Fruit fly (Drosophila melanogaster) whole organism, prepupa: ENCODE results near the gene MstProx.

Experiments used
- Blimp-1 ChIP-seq: fragments of 200-800 bp; sonication (Bioruptor generic); optimal IDR thresholded peaks from 3 replicates; lab custom pipeline; 2017; ENCODE audit warnings: missing biosample characterization, missing genetic modification characterization, mild to moderate bottlenecking, moderate library complexity, missing genetic modification reagents
- CG10631 ChIP-seq: fragments of 200-800 bp; sonication (Bioruptor generic); optimal IDR thresholded peaks from 2 replicates; lab custom pipeline; 2016; ENCODE audit warnings: missing biosample characterization, missing genetic modification characterization
- CG11762 ChIP-seq: fragments of 200-800 bp; sonication (Bioruptor generic); optimal IDR thresholded peaks from 3 replicates; lab custom pipeline; 2016; ENCODE audit warnings: missing biosample characterization, missing genetic modification characterization; ENCODE audit not compliant: insufficient read depth
- CG1621 ChIP-seq: fragments of 200-800 bp; sonication (Bioruptor generic); optimal IDR thresholded peaks from 3 replicates; lab custom pipeline; 2018; ENCODE audit warnings: missing biosample characterization, mild to moderate bottlenecking, missing genetic modification characterization
- CG3032 ChIP-seq: fragments of 200-800 bp; optimal IDR thresholded peaks from 2 replicates; lab custom pipeline; 2019; ENCODE audit warnings: missing biosample characterization, mild to moderate bottlenecking, missing genetic modification characterization, moderate library complexity
- CG31627 ChIP-seq: fragments of 200-800 bp; sonication (Bioruptor generic); optimal IDR thresholded peaks from 3 replicates; lab custom pipeline; 2016; ENCODE audit warnings: missing biosample characterization, missing genetic modification characterization
- CG32006 ChIP-seq: fragments of 200-800 bp; sonication (Bioruptor generic); optimal IDR thresholded peaks from 3 replicates; lab custom pipeline; 2017; ENCODE audit warnings: missing biosample characterization, mild to moderate bottlenecking, missing genetic modification characterization
- CG3919 ChIP-seq: fragments of 200-800 bp; sonication (Bioruptor generic); optimal IDR thresholded peaks from 3 replicates; lab custom pipeline; 2016; ENCODE audit warnings: missing biosample characterization, missing genetic modification characterization
- CG4318 ChIP-seq: fragments of 200-800 bp; sonication (Bioruptor generic); optimal IDR thresholded peaks from 3 replicates; lab custom pipeline; 2017; ENCODE audit warnings: missing biosample characterization, mild to moderate bottlenecking, missing genetic modification characterization
- CG6163 ChIP-seq: fragments of 200-800 bp; sonication (Bioruptor generic); IDR thresholded peaks from 3 replicates; pipeline ENCODE4 v1.3.6; 2022; ENCODE audit warnings: missing biosample characterization, missing genetic modification characterization
- CG6276 ChIP-seq: fragments of 200-800 bp; sonication (Bioruptor generic); optimal IDR thresholded peaks from 2 replicates; lab custom pipeline; 2017; ENCODE audit warnings: missing biosample characterization, mild to moderate bottlenecking, missing genetic modification characterization
- CG6792 ChIP-seq: fragments of 200-800 bp; sonication (Bioruptor generic); optimal IDR thresholded peaks from 3 replicates; lab custom pipeline; 2016; ENCODE audit warnings: missing biosample characterization, missing genetic modification characterization
- CG6808 ChIP-seq: fragments of 200-800 bp; sonication (Bioruptor generic); optimal IDR thresholded peaks from 3 replicates; lab custom pipeline; 2017; ENCODE audit warnings: missing biosample characterization, missing genetic modification characterization, mild to moderate bottlenecking, moderate library complexity, missing genetic modification reagents
- CG6854 ChIP-seq: fragments of 200-800 bp; sonication (Bioruptor generic); optimal IDR thresholded peaks from 2 replicates; lab custom pipeline; 2017; ENCODE audit warnings: missing biosample characterization, mild to moderate bottlenecking, missing genetic modification characterization
- CG7368 ChIP-seq: fragments of 200-800 bp; sonication (Bioruptor generic); optimal IDR thresholded peaks from 3 replicates; lab custom pipeline; 2016; ENCODE audit warnings: missing biosample characterization, missing genetic modification characterization
- CG8119 ChIP-seq: fragments of 200-800 bp; sonication (Bioruptor generic); IDR thresholded peaks from 3 replicates; pipeline ENCODE4 v1.3.6; 2022; ENCODE audit warnings: missing biosample characterization, missing genetic modification characterization
- CG9139 ChIP-seq: fragments of 200-800 bp; sonication (Bioruptor generic); optimal IDR thresholded peaks from 3 replicates; lab custom pipeline; 2017; ENCODE audit warnings: missing biosample characterization, mild to moderate bottlenecking, missing genetic modification characterization
- Eip75B ChIP-seq: fragments of 200-800 bp; sonication (Bioruptor generic); optimal IDR thresholded peaks from 3 replicates; lab custom pipeline; 2016; ENCODE audit warnings: missing biosample characterization, missing genetic modification characterization
- Eip78C ChIP-seq: fragments of 200-800 bp; sonication (Bioruptor generic); peaks from one replicate; lab custom pipeline; 2016; ENCODE audit warnings: missing biosample characterization, missing genetic modification characterization
- Eip93F ChIP-seq: fragments of 200-800 bp; sonication (Bioruptor generic); optimal IDR thresholded peaks from 2 replicates; lab custom pipeline; 2016; ENCODE audit warnings: missing biosample characterization, mild to moderate bottlenecking, missing genetic modification characterization
- Ets21C ChIP-seq: fragments of 200-800 bp; sonication (Bioruptor generic); optimal IDR thresholded peaks from 3 replicates; lab custom pipeline; 2016; ENCODE audit warnings: missing biosample characterization, missing genetic modification characterization
- Ets96B ChIP-seq: fragments of 200-800 bp; optimal IDR thresholded peaks from 2 replicates; lab custom pipeline; 2019; ENCODE audit warnings: missing biosample characterization, mild to moderate bottlenecking, missing genetic modification characterization, moderate library complexity
- Gug ChIP-seq: fragments of 200-800 bp; sonication (Bioruptor generic); IDR thresholded peaks from 2 replicates; pipeline ENCODE4 v1.3.6; 2022; ENCODE audit warnings: missing biosample characterization, missing genetic modification characterization
- Hr4 ChIP-seq: fragments of 200-800 bp; sonication (Bioruptor generic); optimal IDR thresholded peaks from 3 replicates; lab custom pipeline; 2016; ENCODE audit warnings: missing biosample characterization, missing genetic modification characterization
- Lpt ChIP-seq: fragments of 200-800 bp; sonication (Bioruptor generic); optimal IDR thresholded peaks from 3 replicates; lab custom pipeline; 2016; ENCODE audit warnings: missing biosample characterization, missing genetic modification characterization
- Met ChIP-seq: fragments of 200-800 bp; sonication (Bioruptor generic); optimal IDR thresholded peaks from 3 replicates; lab custom pipeline; 2016; ENCODE audit warnings: missing biosample characterization, missing genetic modification characterization
- OdsH ChIP-seq: fragments of 200-800 bp; sonication (Bioruptor generic); optimal IDR thresholded peaks from 3 replicates; lab custom pipeline; 2016; ENCODE audit warnings: missing biosample characterization, missing genetic modification characterization
- Sox102F ChIP-seq: fragments of 200-800 bp; sonication (Bioruptor generic); optimal IDR thresholded peaks from 2 replicates; lab custom pipeline; 2016; ENCODE audit warnings: missing biosample characterization, mild to moderate bottlenecking, missing genetic modification characterization
- Sox14 ChIP-seq: fragments of 200-800 bp; sonication (Bioruptor generic); optimal IDR thresholded peaks from 3 replicates; lab custom pipeline; 2016; ENCODE audit warnings: missing biosample characterization, missing genetic modification characterization
- Sox15 ChIP-seq: fragments of 200-800 bp; sonication (Bioruptor generic); optimal IDR thresholded peaks from 3 replicates; lab custom pipeline; 2016; ENCODE audit warnings: missing biosample characterization, missing genetic modification characterization
- achi ChIP-seq: fragments of 200-800 bp; sonication (Bioruptor generic); optimal IDR thresholded peaks from 3 replicates; lab custom pipeline; 2016; ENCODE audit warnings: missing biosample characterization, missing genetic modification characterization
- cyc ChIP-seq: fragments of 200-800 bp; sonication (Bioruptor generic); optimal IDR thresholded peaks from 3 replicates; lab custom pipeline; 2016; ENCODE audit warnings: missing biosample characterization, missing genetic modification characterization
- dac ChIP-seq: fragments of 200-800 bp; sonication (Bioruptor generic); optimal IDR thresholded peaks from 2 replicates; lab custom pipeline; 2017; ENCODE audit warnings: missing biosample characterization, mild to moderate bottlenecking, missing genetic modification characterization
- dsx ChIP-seq: fragments of 200-800 bp; optimal IDR thresholded peaks from 3 replicates; lab custom pipeline; 2019; ENCODE audit warnings: missing biosample characterization, mild to moderate bottlenecking, missing genetic modification characterization, moderate library complexity; ENCODE audit not compliant: poor library complexity, severe bottlenecking
- eg ChIP-seq: fragments of 200-800 bp; sonication (Bioruptor generic); IDR thresholded peaks from 3 replicates; pipeline ENCODE4 v1.3.6; 2022; ENCODE audit warnings: missing biosample characterization, missing genetic modification characterization
- esn ChIP-seq: fragments of 200-800 bp; sonication (Bioruptor generic); optimal IDR thresholded peaks from 2 replicates; lab custom pipeline; 2016; ENCODE audit warnings: missing biosample characterization, mild to moderate bottlenecking, missing genetic modification characterization, moderate library complexity
- fd59A ChIP-seq: fragments of 200-800 bp; sonication (Bioruptor generic); optimal IDR thresholded peaks from 2 replicates; lab custom pipeline; 2017; ENCODE audit warnings: missing biosample characterization, mild to moderate bottlenecking, missing genetic modification characterization, missing genetic modification reagents
- fd85E ChIP-seq: fragments of 200-800 bp; sonication (Bioruptor generic); optimal IDR thresholded peaks from 3 replicates; lab custom pipeline; 2016; ENCODE audit warnings: missing biosample characterization, missing genetic modification characterization
- fkh ChIP-seq: fragments of 200-800 bp; sonication (Bioruptor generic); optimal IDR thresholded peaks from 3 replicates; lab custom pipeline; 2017; ENCODE audit warnings: missing biosample characterization, mild to moderate bottlenecking, missing genetic modification characterization, moderate library complexity
- net ChIP-seq: fragments of 200-800 bp; sonication (Bioruptor generic); optimal IDR thresholded peaks from 3 replicates; lab custom pipeline; 2016; ENCODE audit warnings: missing biosample characterization, missing genetic modification characterization
- pdm3 ChIP-seq: fragments of 200-800 bp; sonication (Bioruptor generic); optimal IDR thresholded peaks from 3 replicates; lab custom pipeline; 2016; ENCODE audit warnings: missing biosample characterization, missing genetic modification characterization
- salr ChIP-seq, 2 experiments: fragments of 200-800 bp; sonication (Bioruptor generic); optimal IDR thresholded peaks; 3 replicates each; lab custom pipeline; 2016 to 2018; ENCODE audit warnings: missing biosample characterization in 2 of 2, missing genetic modification characterization in 2 of 2, mild to moderate bottlenecking in 1 of 2
- spab ChIP-seq: fragments of 200-800 bp; sonication (Bioruptor generic); optimal IDR thresholded peaks from 2 replicates; lab custom pipeline; 2017; ENCODE audit warnings: missing biosample characterization, mild to moderate bottlenecking, missing genetic modification characterization, missing genetic modification reagents
- ss ChIP-seq, 2 experiments: fragments of 200-800 bp; sonication (Bioruptor generic); optimal IDR thresholded peaks; 2 replicates in 1 of 2; 3 replicates in 1 of 2; lab custom pipeline; 2017 to 2018; ENCODE audit warnings: mild to moderate bottlenecking in 2 of 2, missing biosample characterization in 2 of 2, missing genetic modification characterization in 2 of 2, moderate library complexity in 1 of 2
- svp ChIP-seq: fragments of 200-800 bp; sonication (Bioruptor generic); peaks from one replicate; lab custom pipeline; 2016; ENCODE audit warnings: missing biosample characterization, missing genetic modification characterization
- topi ChIP-seq: fragments of 200-800 bp; sonication (Bioruptor generic); optimal IDR thresholded peaks from 3 replicates; lab custom pipeline; 2016; ENCODE audit warnings: missing biosample characterization, missing genetic modification characterization
- vri ChIP-seq: fragments of 200-800 bp; sonication (Bioruptor generic); optimal IDR thresholded peaks from 3 replicates; lab custom pipeline; 2016; ENCODE audit warnings: missing biosample characterization, mild to moderate bottlenecking, missing genetic modification characterization

Gene MstProx

dm6 chr3R:7336454-7336853, 32.7 kb downstream of the MstProx start (continued):
- TF ChIP-seq CG3032 (tag; lab: Kevin White, UChicago): peak; percentile 64
- TF ChIP-seq net: no peak
- TF ChIP-seq CG7368: no peak
- TF ChIP-seq Sox15 (GFP tag; lab: Kevin White, UChicago): no peak
- no peak for TF ChIP-seq CG9139
- TF ChIP-seq salr (GFP tag; optimal IDR thresholded peaks at IDR 0.05; lab: Kevin White, UChicago): peak in 1 of 2 experiments; percentile 7
- TF ChIP-seq esn: peak; percentile 64
- no peak for TF ChIP-seq Ets21C (GFP tag; lab: Kevin White, UChicago)
- no peak for TF ChIP-seq fd85E (GFP tag; lab: Kevin White, UChicago)
- no peak for TF ChIP-seq Hr4
- 0 out of 3 replicates have a peak, but pooled peaks have one; percentile 13 for TF ChIP-seq CG6163 (GFP tag; lab: Robert Waterston, UW)
- peak; percentile 16 for TF ChIP-seq cyc (GFP tag; lab: Kevin White, UChicago)
- TF ChIP-seq Eip93F (GFP tag; lab: Kevin White, UChicago): no peak
- peak; percentile 52 for TF ChIP-seq CG10631
- peak; percentile 30 for TF ChIP-seq CG6792
- TF ChIP-seq CG6854 (GFP tag; lab: Kevin White, UChicago): no peak
- peak; percentile 35; the same call in 1 of the 3 replicates for TF ChIP-seq CG8119
- no peak for TF ChIP-seq CG1621 (tag; lab: Kevin White, UChicago)
- TF ChIP-seq Sox14: peak; percentile 35
- TF ChIP-seq Eip75B: peak; percentile 25
- TF ChIP-seq fkh (GFP tag; lab: Kevin White, UChicago): no peak
- peak; percentile 45 for TF ChIP-seq Lpt (GFP tag; lab: Kevin White, UChicago)
- no peak for TF ChIP-seq Blimp-1
- TF ChIP-seq CG31627: peak; percentile 10
- peak; percentile 31 for TF ChIP-seq spab (GFP tag; lab: Kevin White, UChicago)
- TF ChIP-seq topi: peak; percentile 58
- peak; percentile 44 for TF ChIP-seq OdsH (GFP tag; lab: Kevin White, UChicago)
- no peak for TF ChIP-seq CG6276 (GFP tag; lab: Kevin White, UChicago)
- no peak for TF ChIP-seq dac

dm6 chr3R:7334613-7335012, 34.5 kb downstream of the MstProx start:
- no peak for TF ChIP-seq pdm3 (GFP tag; lab: Kevin White, UChicago)
- peak; percentile 28 for TF ChIP-seq vri (GFP tag; lab: Kevin White, UChicago)
- TF ChIP-seq CG3919: no peak
- TF ChIP-seq CG6276 (GFP tag; lab: Kevin White, UChicago): no peak
- TF ChIP-seq Ets96B (tag; lab: Kevin White, UChicago): no peak
- TF ChIP-seq Lpt (GFP tag; lab: Kevin White, UChicago): no peak
- TF ChIP-seq CG10631: peak; percentile 0
- TF ChIP-seq Eip78C (GFP tag; lab: Kevin White, UChicago): peak; percentile 48
- TF ChIP-seq svp (GFP tag; lab: Kevin White, UChicago): peak; percentile 26
- TF ChIP-seq dsx (GFP tag; lab: Kevin White, UChicago): no peak
- TF ChIP-seq esn: peak; percentile 22

- TF ChIP-seq salr (GFP tag; optimal IDR thresholded peaks at IDR 0.05; lab: Kevin White, UChicago) (peak in 1 of 2 experiments; percentile 2), dac (peak; percentile 61), CG6163 (GFP tag; lab: Robert Waterston, UW) (0 out of 3 replicates have a peak, but pooled peaks have one; percentile 18), ss (GFP tag; optimal IDR thresholded peaks at IDR 0.05; lab: Kevin White, UChicago) (no peak), CG11762 (GFP tag; lab: Kevin White, UChicago) (no peak), CG6792 (no peak), Met (GFP tag; lab: Kevin White, UChicago) (no peak), CG6808 (GFP tag; lab: Kevin White, UChicago) (no peak), CG7368 (no peak), vri (GFP tag; lab: Kevin White, UChicago) (no peak), Hr4 (peak; percentile 72), CG3032 (tag; lab: Kevin White, UChicago) (no peak), achi (no peak), CG6276 (GFP tag; lab: Kevin White, UChicago) (peak; percentile 67), OdsH (GFP tag; lab: Kevin White, UChicago) (peak; percentile 11), Sox102F (GFP tag; lab: Kevin White, UChicago) (no peak), CG4318 (GFP tag; lab: Kevin White, UChicago) (peak; percentile 59), esn (no peak), pdm3 (GFP tag; lab: Kevin White, UChicago) (peak; percentile 26), CG8119 (peak; percentile 70; the same call in 2 of the 3 replicates), Eip78C (GFP tag; lab: Kevin White, UChicago) (peak; percentile 63), Eip93F (GFP tag; lab: Kevin White, UChicago) (no peak), Gug (peak; percentile 53; the same call in 1 of the 2 replicates), fd59A (GFP tag; lab: Kevin White, UChicago) (no peak), fkh (GFP tag; lab: Kevin White, UChicago) (no peak), eg (GFP tag; lab: Robert Waterston, UW) (peak; percentile 75), CG32006 (GFP tag; lab: Kevin White, UChicago) (peak; percentile 78)
These were observed 38.4 kb downstream of the MstProx start for dm6 chr3R:7330695-7331094.
